Fruit fly (Drosophila melanogaster): ENCODE measurements around the gene CG13003.
A peak's percentile ranks its signal among the peaks of the same experiment; 100 is the strongest.

CG13003 gene

DNA sequence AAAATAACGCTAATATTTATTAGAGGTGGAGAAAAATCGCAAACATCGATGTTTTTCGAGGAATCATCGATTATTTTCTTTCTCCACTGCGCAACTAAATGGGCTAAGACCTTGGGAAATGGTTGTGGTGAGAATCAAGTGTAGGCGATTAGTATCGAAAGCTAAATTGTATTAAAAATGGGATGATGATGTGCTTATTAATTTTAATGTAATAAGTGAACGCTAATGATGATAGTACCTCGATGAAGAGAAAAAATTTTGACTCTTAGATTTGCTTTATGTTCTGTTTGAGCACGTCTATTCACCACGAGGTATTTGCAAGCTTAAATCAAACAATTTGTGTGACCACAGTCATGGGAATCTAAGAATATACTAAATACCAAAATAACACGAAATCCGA, 73.0 kb downstream of the CG13003 start, which contains the start of the genes Rai1 and CG13005 (continued):
- TF ChIP-seq Deaf1 (tag; optimal IDR thresholded peaks at IDR 0.05), result no peak
- TF ChIP-seq zf30C (GFP tag; optimal IDR thresholded peaks at IDR 0.05), result no peak
- TF ChIP-seq CG3407 (GFP tag; optimal IDR thresholded peaks at IDR 0.05), result no peak
- TF ChIP-seq sima (GFP tag; optimal IDR thresholded peaks at IDR 0.05), result no peak
- no peak for TF ChIP-seq B-H1 (GFP tag; IDR thresholded peaks at IDR 0.05)
- TF ChIP-seq B-H2 (GFP tag; optimal IDR thresholded peaks at IDR 0.05), result no peak
- TF ChIP-seq CG12104 (GFP tag; optimal IDR thresholded peaks at IDR 0.05), result no peak
- TF ChIP-seq CG12744 (GFP tag; optimal IDR thresholded peaks at IDR 0.05), result no peak
- no peak for TF ChIP-seq cwo (GFP tag; optimal IDR thresholded peaks at IDR 0.05)
- no peak for TF ChIP-seq CG12659 (GFP tag; optimal IDR thresholded peaks at IDR 0.05)
- TF ChIP-seq Atf-2 (GFP tag; optimal IDR thresholded peaks at IDR 0.05), result no peak
- TF ChIP-seq Ets97D (GFP tag; optimal IDR thresholded peaks at IDR 0.05), result peak; percentile 55
- TF ChIP-seq CG9876 (GFP tag; optimal IDR thresholded peaks at IDR 0.05), result no peak
- TF ChIP-seq lmd (GFP tag; IDR thresholded peaks at IDR 0.05), result no peak
- TF ChIP-seq sc (optimal IDR thresholded peaks at IDR 0.05), result no peak
- no peak for TF ChIP-seq sc (GFP tag; optimal IDR thresholded peaks at IDR 0.05)
- peak; percentile 89 for TF ChIP-seq Scr (GFP tag; IDR thresholded peaks at IDR 0.05; ENCODE audit: partially characterized antibody)
- TF ChIP-seq crol (GFP tag; IDR thresholded peaks at IDR 0.05), result no peak
- TF ChIP-seq vnd (GFP tag; IDR thresholded peaks at IDR 0.05; ENCODE audit: partially characterized antibody), result peak; percentile 83
- no peak for TF ChIP-seq CG4707 (GFP tag; optimal IDR thresholded peaks at IDR 0.05)
- TF ChIP-seq CG15514 (GFP tag; optimal IDR thresholded peaks at IDR 0.05), result peak; percentile 50
- TF ChIP-seq Stat92E (GFP tag; optimal IDR thresholded peaks at IDR 0.05), result peak in 1 of 3 experiments; percentile 55
- TF ChIP-seq sna (GFP tag; IDR thresholded peaks at IDR 0.05; ENCODE audit: partially characterized antibody), result peak; percentile 83
- no peak for TF ChIP-seq Chrac-16 (GFP tag; optimal IDR thresholded peaks at IDR 0.05)
- no peak for TF ChIP-seq Eip74EF (GFP tag; optimal IDR thresholded peaks at IDR 0.05)
- TF ChIP-seq CG12219 (GFP tag; optimal IDR thresholded peaks at IDR 0.05), result no peak
- TF ChIP-seq Dref (GFP tag; IDR thresholded peaks at IDR 0.05), result peak; percentile 72
- TF ChIP-seq CG13624 (GFP tag; optimal IDR thresholded peaks at IDR 0.05), result peak; percentile 53
- peak; percentile 72 for TF ChIP-seq ato (GFP tag; IDR thresholded peaks at IDR 0.05; ENCODE audit: partially characterized antibody)
- TF ChIP-seq ac (GFP tag; optimal IDR thresholded peaks at IDR 0.05), result no peak
- peak; percentile 80 for TF ChIP-seq amos (GFP tag; IDR thresholded peaks at IDR 0.05; ENCODE audit: partially characterized antibody)
- peak; percentile 28 for TF ChIP-seq CG1603 (tag; optimal IDR thresholded peaks at IDR 0.05)
- no peak for TF ChIP-seq pb (GFP tag; optimal IDR thresholded peaks at IDR 0.05)
- peak; percentile 59; the same call in 2 of the 3 replicates for TF ChIP-seq CG7963 (GFP tag; IDR thresholded peaks at IDR 0.05; ENCODE audit: partially characterized antibody)
- peak; percentile 95 for TF ChIP-seq ftz-f1 (GFP tag; optimal IDR thresholded peaks at IDR 0.05)
- no peak for TF ChIP-seq Hr78 (GFP tag; optimal IDR thresholded peaks at IDR 0.05)
- no peak for TF ChIP-seq Rx (GFP tag; IDR thresholded peaks at IDR 0.05)
- no peak for TF ChIP-seq ap (GFP tag; IDR thresholded peaks at IDR 0.05)
- peak; percentile 13 for TF ChIP-seq CG4617 (GFP tag; optimal IDR thresholded peaks at IDR 0.05; ENCODE audit: borderline replicate concordance)
- no peak for TF ChIP-seq tll (GFP tag; optimal IDR thresholded peaks at IDR 0.05)
- no peak for TF ChIP-seq CG2889 (GFP tag; IDR thresholded peaks at IDR 0.05)
- no peak for TF ChIP-seq CG8281 (tag; optimal IDR thresholded peaks at IDR 0.05)
- peak; percentile 26 for TF ChIP-seq Sin3A (optimal IDR thresholded peaks at IDR 0.05)
- peak; percentile 4 for TF ChIP-seq nmo (GFP tag; optimal IDR thresholded peaks at IDR 0.05)
- peak; percentile 53; the same call in 1 of the 3 replicates for TF ChIP-seq CG7357 (GFP tag; IDR thresholded peaks at IDR 0.05)
- no peak for TF ChIP-seq CG7839 (tag; optimal IDR thresholded peaks at IDR 0.05)
- peak; percentile 89 for TF ChIP-seq CG13287 (GFP tag; IDR thresholded peaks at IDR 0.05; ENCODE audit: partially characterized antibody)
- TF ChIP-seq trh (GFP tag; optimal IDR thresholded peaks at IDR 0.05), result no peak
- TF ChIP-seq CG10462 (GFP tag; optimal IDR thresholded peaks at IDR 0.05), result no peak
- peak; percentile 80 for TF ChIP-seq hbn (GFP tag; IDR thresholded peaks at IDR 0.05; ENCODE audit: partially characterized antibody)
